Fruit fly (Drosophila melanogaster) whole organism, embryonic: Measurements from ENCODE around the gene CG7724.

Experiments used
- Abd-B ChIP-seq: fragments of 200-800 bp; sonication (Bioruptor generic); optimal IDR thresholded peaks from 2 replicates; lab custom pipeline; 2018; ENCODE audit warnings: missing biosample characterization, mild to moderate bottlenecking, missing genetic modification characterization, moderate library complexity
- CG10267 ChIP-seq: fragments of 200-800 bp; sonication (Bioruptor generic); optimal IDR thresholded peaks from 2 replicates; lab custom pipeline; 2018; ENCODE audit warnings: missing biosample characterization, mild to moderate bottlenecking, missing genetic modification characterization, moderate library complexity
- CG11504 ChIP-seq: fragments of 200-800 bp; sonication (Bioruptor generic); optimal IDR thresholded peaks from 3 replicates; lab custom pipeline; 2019; ENCODE audit warnings: missing biosample characterization, mild to moderate bottlenecking, missing genetic modification characterization, moderate library complexity
- CG12391 ChIP-seq: fragments of 200-800 bp; sonication (Bioruptor generic); optimal IDR thresholded peaks from 3 replicates; lab custom pipeline; 2018; ENCODE audit warnings: missing biosample characterization, mild to moderate bottlenecking, missing genetic modification characterization, moderate library complexity
- CG18262 ChIP-seq: fragments of 200-800 bp; optimal IDR thresholded peaks from 3 replicates; lab custom pipeline; 2019; ENCODE audit warnings: missing biosample characterization, mild to moderate bottlenecking, missing genetic modification characterization, moderate library complexity
- CG30020 ChIP-seq: fragments of 200-800 bp; optimal IDR thresholded peaks from 2 replicates; lab custom pipeline; 2019; ENCODE audit warnings: missing biosample characterization, mild to moderate bottlenecking, missing genetic modification characterization, moderate library complexity
- CG32772 ChIP-seq: fragments of 200-800 bp; sonication (Bioruptor generic); IDR thresholded peaks from 2 replicates; pipeline ENCODE4 v1.3.6; 2022; ENCODE audit warnings: missing biosample characterization, missing genetic modification characterization
- CG42726 ChIP-seq: fragments of 200-800 bp; sonication (Bioruptor generic); IDR thresholded peaks from 2 replicates; pipeline ENCODE4 v1.3.6; 2022; ENCODE audit warnings: missing biosample characterization, missing genetic modification characterization; ENCODE audit not compliant: partially characterized antibody
- CG4404 ChIP-seq: fragments of 200-800 bp; sonication (Bioruptor generic); IDR thresholded peaks from 2 replicates; pipeline ENCODE4 v1.3.6; 2022; ENCODE audit warnings: missing biosample characterization, missing genetic modification characterization
- CG4820 ChIP-seq: fragments of 200-800 bp; sonication (Bioruptor generic); optimal IDR thresholded peaks from 3 replicates; lab custom pipeline; 2016; ENCODE audit warnings: missing biosample characterization, missing genetic modification characterization
- CG5180 ChIP-seq: fragments of 200-800 bp; sonication (Bioruptor generic); optimal IDR thresholded peaks from 3 replicates; lab custom pipeline; 2017; ENCODE audit warnings: missing biosample characterization, missing genetic modification characterization, mild to moderate bottlenecking, moderate library complexity, missing genetic modification reagents
- CG5953 ChIP-seq: fragments of 200-800 bp; sonication (Bioruptor generic); IDR thresholded peaks from 2 replicates; pipeline ENCODE4 v1.3.6; 2022; ENCODE audit warnings: missing biosample characterization, missing genetic modification characterization
- CG6272 ChIP-seq: fragments of 200-800 bp; sonication (Bioruptor generic); IDR thresholded peaks from 2 replicates; pipeline ENCODE4 v1.3.6; 2022; ENCODE audit warnings: missing biosample characterization, missing genetic modification characterization
- CG6689 ChIP-seq: fragments of 200-800 bp; sonication (Bioruptor generic); IDR thresholded peaks from 2 replicates; pipeline ENCODE4 v1.3.6; 2022; ENCODE audit warnings: missing biosample characterization, missing genetic modification characterization
- CG7271 ChIP-seq: fragments of 200-800 bp; sonication (Bioruptor generic); optimal IDR thresholded peaks from 2 replicates; lab custom pipeline; 2018; ENCODE audit warnings: missing biosample characterization, mild to moderate bottlenecking, missing genetic modification characterization, moderate library complexity
- CG7928 ChIP-seq: fragments of 200-800 bp; sonication (Bioruptor generic); optimal IDR thresholded peaks from 2 replicates; lab custom pipeline; 2017; ENCODE audit warnings: missing biosample characterization, mild to moderate bottlenecking, missing genetic modification characterization
- CG8281 ChIP-seq: fragments of 200-800 bp; sonication (Bioruptor generic); optimal IDR thresholded peaks from 2 replicates; lab custom pipeline; 2018; ENCODE audit warnings: missing biosample characterization, mild to moderate bottlenecking, missing genetic modification characterization, moderate library complexity
- CG8478 ChIP-seq: fragments of >200 bp; optimal IDR thresholded peaks from 2 replicates; lab custom pipeline; 2018
- CG9609 ChIP-seq: fragments of 200-800 bp; sonication (Bioruptor generic); optimal IDR thresholded peaks from 3 replicates; lab custom pipeline; 2016; ENCODE audit warnings: missing biosample characterization, missing genetic modification characterization
- CG9932 ChIP-seq: fragments of 200-800 bp; sonication (Bioruptor generic); IDR thresholded peaks from 2 replicates; pipeline ENCODE4 v1.3.6; 2022; ENCODE audit warnings: missing biosample characterization, missing genetic modification characterization
- Deaf1 ChIP-seq: fragments of 200-800 bp; optimal IDR thresholded peaks from 3 replicates; lab custom pipeline; 2019; ENCODE audit warnings: missing biosample characterization, mild to moderate bottlenecking, missing genetic modification characterization, moderate library complexity
- Dek ChIP-seq: fragments of 200-800 bp; sonication (Bioruptor generic); optimal IDR thresholded peaks from 3 replicates; lab custom pipeline; 2019; ENCODE audit warnings: missing biosample characterization, mild to moderate bottlenecking, missing genetic modification characterization, moderate library complexity
- Dip2 ChIP-seq: fragments of 200-800 bp; sonication (Bioruptor generic); IDR thresholded peaks from 2 replicates; pipeline ENCODE4 v1.3.6; 2022; ENCODE audit warnings: missing biosample characterization, missing genetic modification characterization
- Eip74EF ChIP-seq, 2 experiments: fragments of 200-800 bp in 1 of 2; fragments of >200 bp in 1 of 2; sonication (Bioruptor generic) in 1 of 2; optimal IDR thresholded peaks; 2 replicates each; lab custom pipeline; 2017 to 2019; ENCODE audit warnings: missing biosample characterization in 2 of 2, missing genetic modification characterization in 2 of 2, mild to moderate bottlenecking in 1 of 2, moderate library complexity in 1 of 2
- NC2α ChIP-seq: fragments of 200-800 bp; sonication (Bioruptor generic); optimal IDR thresholded peaks from 2 replicates; lab custom pipeline; 2016; ENCODE audit warnings: missing biosample characterization, missing genetic modification characterization
- Nf-YB ChIP-seq: fragments of 200-800 bp; sonication (Bioruptor generic); optimal IDR thresholded peaks from 3 replicates; lab custom pipeline; 2019; ENCODE audit warnings: missing biosample characterization, mild to moderate bottlenecking, missing genetic modification characterization, moderate library complexity
- Six4 ChIP-seq: fragments of 200-800 bp; sonication (Bioruptor generic); optimal IDR thresholded peaks from 2 replicates; lab custom pipeline; 2016; ENCODE audit warnings: missing biosample characterization, missing genetic modification characterization
- Ssrp ChIP-seq: fragments of 200-800 bp; sonication (Bioruptor generic); optimal IDR thresholded peaks from 2 replicates; lab custom pipeline; 2018; ENCODE audit warnings: missing biosample characterization, mild to moderate bottlenecking, missing genetic modification characterization, moderate library complexity
- Taf1 ChIP-seq: fragments of 200-800 bp; sonication (Bioruptor generic); IDR thresholded peaks from 2 replicates; pipeline ENCODE4 v1.3.6; 2022; ENCODE audit warnings: missing biosample characterization, missing genetic modification characterization
- Tbp ChIP-seq: fragments of >200 bp; optimal IDR thresholded peaks from 2 replicates; lab custom pipeline; 2018; ENCODE audit warnings: missing biosample characterization, missing genetic modification characterization
- abd-A ChIP-seq: fragments of 200-800 bp; sonication (Bioruptor generic); optimal IDR thresholded peaks from 3 replicates; lab custom pipeline; 2019; ENCODE audit warnings: missing biosample characterization, mild to moderate bottlenecking, missing genetic modification characterization, moderate library complexity
- cwo ChIP-seq: fragments of 200-800 bp; sonication (Bioruptor generic); optimal IDR thresholded peaks from 3 replicates; lab custom pipeline; 2017; ENCODE audit warnings: missing biosample characterization, missing genetic modification characterization, mild to moderate bottlenecking, moderate library complexity, missing genetic modification reagents
- dati ChIP-seq: fragments of 200-800 bp; sonication (Bioruptor generic); IDR thresholded peaks from 2 replicates; pipeline ENCODE4 v1.3.6; 2022; ENCODE audit warnings: missing biosample characterization, missing genetic modification characterization
- disco-r ChIP-seq: fragments of 200-800 bp; sonication (Bioruptor generic); optimal IDR thresholded peaks from 2 replicates; lab custom pipeline; 2016; ENCODE audit warnings: missing biosample characterization, missing genetic modification characterization
- en ChIP-seq: fragments of 200-800 bp; sonication (Bioruptor generic); optimal IDR thresholded peaks from 2 replicates; lab custom pipeline; 2016; ENCODE audit warnings: missing biosample characterization, missing genetic modification characterization
- esg ChIP-seq: fragments of 200-800 bp; sonication (Bioruptor generic); conservative IDR thresholded peaks from 2 replicates; pipeline ENCODE4 v1.3.6; 2022; ENCODE audit warnings: missing biosample characterization, missing genetic modification characterization
- her ChIP-seq: fragments of 200-800 bp; sonication (Bioruptor generic); optimal IDR thresholded peaks from 2 replicates; lab custom pipeline; 2016; ENCODE audit warnings: missing biosample characterization, missing genetic modification characterization
- hkb ChIP-seq, 2 experiments: fragments of 200-800 bp in 1 of 2; fragments of >200 bp in 1 of 2; sonication (Bioruptor generic) in 1 of 2; IDR thresholded peaks in 1 of 2; optimal IDR thresholded peaks in 1 of 2; 2 replicates each; pipeline versions ENCODE4 v1.3.6 to Lab custom; 2017 to 2022; ENCODE audit warnings: missing biosample characterization in 1 of 2, missing genetic modification characterization in 1 of 2
- jigr1 ChIP-seq: fragments of 200-800 bp; sonication (Bioruptor generic); IDR thresholded peaks from 3 replicates; pipeline ENCODE4 v1.3.6; 2022; ENCODE audit warnings: missing biosample characterization, missing genetic modification characterization
- knrl ChIP-seq: fragments of 200-800 bp; sonication (Bioruptor generic); IDR thresholded peaks from 3 replicates; pipeline ENCODE4 v1.3.6; 2022; ENCODE audit warnings: missing biosample characterization, missing genetic modification characterization; ENCODE audit not compliant: partially characterized antibody
- mam ChIP-seq: fragments of 200-800 bp; sonication (Bioruptor generic); optimal IDR thresholded peaks from 3 replicates; lab custom pipeline; 2016; ENCODE audit warnings: missing biosample characterization, missing genetic modification characterization
- mld ChIP-seq: fragments of 200-800 bp; sonication (Bioruptor generic); IDR thresholded peaks from 3 replicates; pipeline ENCODE4 v1.3.6; 2022; ENCODE audit warnings: missing biosample characterization, missing genetic modification characterization; ENCODE audit not compliant: partially characterized antibody
- prd ChIP-seq, 3 experiments: fragments of >200 bp in 2 of 3; fragments of 200-800 bp in 1 of 3; sonication (Bioruptor generic) in 1 of 3; optimal IDR thresholded peaks in 2 of 3; IDR thresholded peaks in 1 of 3; 2 replicates in 2 of 3; 3 replicates in 1 of 3; pipeline versions ENCODE4 v1.3.6 to Lab custom; 2017 to 2022; ENCODE audit warnings: missing biosample characterization in 1 of 3, missing genetic modification characterization in 1 of 3
- scrt ChIP-seq: fragments of 200-800 bp; sonication (Bioruptor generic); optimal IDR thresholded peaks from 2 replicates; lab custom pipeline; 2018; ENCODE audit warnings: missing biosample characterization, mild to moderate bottlenecking, missing genetic modification characterization, moderate library complexity
- sd ChIP-seq: fragments of 200-800 bp; sonication (Bioruptor generic); optimal IDR thresholded peaks from 3 replicates; lab custom pipeline; 2018; ENCODE audit warnings: missing biosample characterization, mild to moderate bottlenecking, missing genetic modification characterization, moderate library complexity
- sisA ChIP-seq: fragments of 200-800 bp; sonication (Bioruptor generic); IDR thresholded peaks from 2 replicates; pipeline ENCODE4 v1.3.6; 2022; ENCODE audit warnings: missing biosample characterization, missing genetic modification characterization
- sna ChIP-seq: fragments of 200-800 bp; sonication (Bioruptor generic); IDR thresholded peaks from 2 replicates; pipeline ENCODE4 v1.3.6; 2022; ENCODE audit warnings: missing biosample characterization, missing genetic modification characterization; ENCODE audit not compliant: partially characterized antibody
- tap ChIP-seq: fragments of 200-800 bp; optimal IDR thresholded peaks from 3 replicates; lab custom pipeline; 2019; ENCODE audit warnings: missing biosample characterization, mild to moderate bottlenecking, missing genetic modification characterization, moderate library complexity
- trh ChIP-seq: fragments of 200-800 bp; sonication (Bioruptor generic); optimal IDR thresholded peaks from 2 replicates; lab custom pipeline; 2016; ENCODE audit warnings: missing biosample characterization, missing genetic modification characterization
- yki ChIP-seq: fragments of >200 bp; optimal IDR thresholded peaks from 3 replicates; lab custom pipeline; 2018

CG7724 gene

dm6 chr3L:17055467-17055877, at the start of gene CG7724 (continued):
- TF ChIP-seq trh (GFP tag; lab: Kevin White, UChicago), result no peak
- no peak for TF ChIP-seq CG8281
- TF ChIP-seq mld (GFP tag; lab: Robert Waterston, UW), result peak; percentile 85
- no peak for TF ChIP-seq CG9609 (GFP tag; lab: Kevin White, UChicago)
- TF ChIP-seq dati, result no peak
- no peak for TF ChIP-seq jigr1
- TF ChIP-seq CG4404 (GFP tag; lab: Robert Waterston, UW), result no peak
- no peak for TF ChIP-seq Dek (tag; lab: Kevin White, UChicago)
- no peak for TF ChIP-seq en (GFP tag; lab: Kevin White, UChicago)
- TF ChIP-seq tap, result no peak
- no peak for TF ChIP-seq CG6689 (GFP tag; lab: Robert Waterston, UW)
- TF ChIP-seq cwo (GFP tag; lab: Kevin White, UChicago), result no peak
- peak; percentile 26 for TF ChIP-seq her (GFP tag; lab: Kevin White, UChicago)
- TF ChIP-seq NC2α, result no peak
- TF ChIP-seq CG32772 (GFP tag; lab: Robert Waterston, UW), result no peak
- no peak for TF ChIP-seq esg (GFP tag; lab: Robert Waterston, UW)
- TF ChIP-seq yki (lab: Kevin White, UChicago), result no peak
- TF ChIP-seq CG30020 (tag; lab: Kevin White, UChicago), result no peak
- TF ChIP-seq Eip74EF (GFP tag; optimal IDR thresholded peaks at IDR 0.05; lab: Kevin White, UChicago), result peak in 1 of 2 experiments; percentile 45
- TF ChIP-seq CG7271 (tag; lab: Kevin White, UChicago), result no peak
- no peak for TF ChIP-seq CG18262 (tag; lab: Kevin White, UChicago)
- no peak for TF ChIP-seq scrt (GFP tag; lab: Kevin White, UChicago)
- no peak for TF ChIP-seq CG9932 (GFP tag; lab: Robert Waterston, UW)
- TF ChIP-seq Ssrp (tag; lab: Kevin White, UChicago), result no peak
- TF ChIP-seq Abd-B (GFP tag; lab: Kevin White, UChicago), result no peak
- TF ChIP-seq Six4 (GFP tag; lab: Kevin White, UChicago), result no peak
- TF ChIP-seq Nf-YB (GFP tag; lab: Kevin White, UChicago), result no peak
- TF ChIP-seq CG8478, result no peak
- TF ChIP-seq Tbp (GFP tag; lab: Kevin White, UChicago), result no peak
- no peak for TF ChIP-seq sisA (GFP tag; lab: Robert Waterston, UW)
- peak; percentile 33; the same call in 1 of the 2 replicates for TF ChIP-seq CG42726 (GFP tag; lab: Robert Waterston, UW)
- TF ChIP-seq knrl (GFP tag; lab: Robert Waterston, UW), result peak; percentile 45; the same call in 2 of the 3 replicates
- no peak for TF ChIP-seq mam (GFP tag; lab: Kevin White, UChicago)
- TF ChIP-seq Taf1, result no peak
- TF ChIP-seq CG5953 (GFP tag; lab: Robert Waterston, UW), result no peak
- TF ChIP-seq Dip2, result no peak
- TF ChIP-seq prd (optimal IDR thresholded peaks at IDR 0.05; lab: Kevin White, UChicago), result no peak
- no peak for TF ChIP-seq prd (GFP tag; IDR thresholded peaks at IDR 0.05; lab: Robert Waterston, UW)
- no peak for TF ChIP-seq CG7928
- TF ChIP-seq CG11504, result peak; percentile 59
- no peak for TF ChIP-seq hkb (optimal IDR thresholded peaks at IDR 0.05; lab: Kevin White, UChicago)
- TF ChIP-seq hkb (GFP tag; IDR thresholded peaks at IDR 0.05; lab: Robert Waterston, UW), result 0 out of 2 replicates have a peak, but pooled peaks have one; percentile 27
- TF ChIP-seq CG5180 (GFP tag; lab: Kevin White, UChicago), result peak; percentile 1
- TF ChIP-seq CG12391 (tag; lab: Kevin White, UChicago), result no peak
- TF ChIP-seq abd-A (tag; lab: Kevin White, UChicago), result peak; percentile 52
- no peak for TF ChIP-seq CG6272 (GFP tag; lab: Robert Waterston, UW)
- peak; percentile 61 for TF ChIP-seq Deaf1
- no peak for TF ChIP-seq CG4820
- no peak for TF ChIP-seq disco-r (GFP tag; lab: Kevin White, UChicago)
- no peak for TF ChIP-seq CG10267
- TF ChIP-seq sd (tag; lab: Kevin White, UChicago), result no peak
- TF ChIP-seq sna (GFP tag; lab: Robert Waterston, UW), result peak; percentile 89
